Worm (Caenorhabditis elegans) whole organism, mixed stage, embryonic: ENCODE measurements around the gene H08J19.1.
A peak's percentile ranks its signal among the peaks of the same experiment; 100 is the strongest.

Source experiments
- M03D4.4 ChIP-seq: sonication (generic microtip); optimal IDR thresholded peaks from 2 replicates; lab custom pipeline; 2017; ENCODE audit warnings: mild to moderate bottlenecking, missing genetic modification characterization, missing compliant biosample characterization
- bed-3 ChIP-seq: fragments of 200-800 bp; sonication (Bioruptor generic); optimal IDR thresholded peaks from 3 replicates; lab custom pipeline; 2018; ENCODE audit warnings: mild to moderate bottlenecking, missing genetic modification characterization, moderate library complexity, missing compliant biosample characterization
- blmp-1 ChIP-seq: fragments of 150-350 bp; optimal IDR thresholded peaks from 2 replicates; lab custom pipeline; 2014; ENCODE audit warnings: missing biosample characterization, missing genetic modification characterization
- ceh-43 ChIP-seq: fragments of 200-800 bp; sonication (Bioruptor generic); optimal IDR thresholded peaks from 2 replicates; lab custom pipeline; 2018; ENCODE audit warnings: mild to moderate bottlenecking, missing genetic modification characterization, moderate library complexity, missing compliant biosample characterization
- ceh-83 ChIP-seq: fragments of 200-800 bp; sonication (Bioruptor generic); optimal IDR thresholded peaks from 2 replicates; lab custom pipeline; 2018; ENCODE audit warnings: mild to moderate bottlenecking, missing genetic modification characterization, missing compliant biosample characterization
- ces-1 ChIP-seq: fragments of 150-350 bp; optimal IDR thresholded peaks from 2 replicates; lab custom pipeline; 2014; ENCODE audit warnings: missing biosample characterization, missing genetic modification reagents, missing genetic modification characterization
- cnd-1 ChIP-seq: fragments of 200-800 bp; sonication (Bioruptor generic); optimal IDR thresholded peaks from 2 replicates; lab custom pipeline; 2018; ENCODE audit warnings: mild to moderate bottlenecking, missing genetic modification characterization, missing compliant biosample characterization
- elt-3 ChIP-seq: fragments of 150-350 bp; optimal IDR thresholded peaks from 2 replicates; lab custom pipeline; 2014; ENCODE audit warnings: missing biosample characterization, missing genetic modification characterization
- flh-1 ChIP-seq: fragments of 200-800 bp; sonication (Bioruptor generic); optimal IDR thresholded peaks from 2 replicates; lab custom pipeline; 2018; ENCODE audit warnings: mild to moderate bottlenecking, missing genetic modification characterization, moderate library complexity, missing compliant biosample characterization
- hlh-1 ChIP-seq: fragments of 150-350 bp; optimal IDR thresholded peaks from 2 replicates; lab custom pipeline; 2014; ENCODE audit warnings: missing biosample characterization, missing genetic modification reagents, missing genetic modification characterization
- lin-13 ChIP-seq: fragments of 150-350 bp; optimal IDR thresholded peaks from 2 replicates; lab custom pipeline; 2014; ENCODE audit warnings: missing biosample characterization, missing genetic modification characterization
- lin-32 ChIP-seq: fragments of 200-800 bp; sonication (Bioruptor generic); optimal IDR thresholded peaks from 2 replicates; lab custom pipeline; 2018; ENCODE audit warnings: mild to moderate bottlenecking, missing genetic modification characterization, missing compliant biosample characterization
- lsy-2 ChIP-seq: fragments of 150-350 bp; optimal IDR thresholded peaks from 2 replicates; lab custom pipeline; 2014; ENCODE audit warnings: missing biosample characterization, missing genetic modification characterization
- mab-5 ChIP-seq: fragments of 150-350 bp; optimal IDR thresholded peaks from 2 replicates; lab custom pipeline; 2014; ENCODE audit warnings: missing biosample characterization, missing genetic modification characterization
- mep-1 ChIP-seq: fragments of 150-350 bp; optimal IDR thresholded peaks from 2 replicates; lab custom pipeline; 2017; ENCODE audit warnings: missing biosample characterization, missing genetic modification reagents, missing genetic modification characterization, inconsistent platforms
- mls-2 ChIP-seq: sonication (generic microtip); optimal IDR thresholded peaks from 2 replicates; lab custom pipeline; 2016; ENCODE audit warnings: mild to moderate bottlenecking, missing genetic modification characterization, moderate library complexity, missing compliant biosample characterization
- nhr-12 ChIP-seq: fragments of 150-350 bp; optimal IDR thresholded peaks from 2 replicates; lab custom pipeline; 2014; ENCODE audit warnings: missing biosample characterization, missing genetic modification characterization
- nhr-2 ChIP-seq: fragments of 150-350 bp; optimal IDR thresholded peaks from 2 replicates; lab custom pipeline; 2014; ENCODE audit warnings: missing biosample characterization, missing genetic modification characterization
- nhr-237 ChIP-seq: fragments of 150-350 bp; optimal IDR thresholded peaks from 2 replicates; lab custom pipeline; 2014; ENCODE audit warnings: missing biosample characterization, missing genetic modification characterization
- nhr-76 ChIP-seq: sonication (generic microtip); optimal IDR thresholded peaks from 2 replicates; lab custom pipeline; 2017; ENCODE audit warnings: missing biosample characterization, missing genetic modification characterization
- pha-4 ChIP-seq: fragments of 150-350 bp; optimal IDR thresholded peaks from 2 replicates; lab custom pipeline; 2018; ENCODE audit warnings: missing biosample characterization, missing genetic modification reagents, missing genetic modification characterization
- sem-2 ChIP-seq: fragments of 200-800 bp; sonication (Bioruptor generic); optimal IDR thresholded peaks from 2 replicates; lab custom pipeline; 2018; ENCODE audit warnings: mild to moderate bottlenecking, missing genetic modification characterization, missing compliant biosample characterization
- tbx-8 ChIP-seq: fragments of 200-800 bp; sonication (Bioruptor generic); optimal IDR thresholded peaks from 2 replicates; lab custom pipeline; 2018; ENCODE audit warnings: mild to moderate bottlenecking, missing genetic modification characterization, moderate library complexity, missing compliant biosample characterization
- unc-120 ChIP-seq: sonication (generic microtip); optimal IDR thresholded peaks from 2 replicates; lab custom pipeline; 2017; ENCODE audit warnings: missing genetic modification characterization, missing compliant biosample characterization; ENCODE audit not compliant: poor library complexity, severe bottlenecking
- unc-39 ChIP-seq: fragments of 150-350 bp; optimal IDR thresholded peaks from 2 replicates; lab custom pipeline; 2014; ENCODE audit warnings: missing biosample characterization, missing genetic modification characterization
- unc-62 ChIP-seq: fragments of 150-350 bp; optimal IDR thresholded peaks from 2 replicates; lab custom pipeline; 2014; ENCODE audit warnings: missing biosample characterization, missing genetic modification reagents, missing genetic modification characterization

Gene H08J19.1

ce11 chrX:15608593-15608992 lies 34.1 kb upstream of the H08J19.1 start:
- TF ChIP-seq hlh-1 (no peak), unc-62 (GFP tag; lab: Kevin White, UChicago) (no peak), elt-3 (tag; lab: Kevin White, UChicago) (no peak), ceh-43 (no peak), lin-32 (no peak), lsy-2 (tag; lab: Kevin White, UChicago) (no peak), nhr-2 (tag; lab: Kevin White, UChicago) (no peak), cnd-1 (no peak), bed-3 (no peak), sem-2 (GFP tag; lab: Kevin White, UChicago) (no peak)

DNA sequence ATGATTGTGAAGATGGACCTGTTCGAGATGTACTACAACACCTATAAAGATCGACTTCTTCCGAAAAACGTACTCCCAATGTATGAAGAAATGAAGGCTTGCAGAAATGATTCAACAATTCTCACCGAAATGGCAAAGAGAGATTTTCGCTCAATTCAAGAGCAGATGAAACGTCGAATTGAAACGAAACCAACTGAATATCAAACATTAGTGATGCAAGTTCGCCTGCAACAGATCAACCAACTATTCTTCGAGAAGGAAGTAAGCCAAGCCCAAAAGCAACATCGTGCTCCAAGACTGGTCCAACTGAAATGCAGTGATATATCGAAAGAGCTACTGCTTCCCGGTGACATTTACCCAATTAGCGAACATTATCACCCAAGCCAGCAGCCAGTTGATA lies 33.0 kb upstream of the H08J19.1 start:
- TF ChIP-seq bed-3 (no peak), mep-1 (tag; lab: Kevin White, UChicago) (no peak)
- TF ChIP-seq, all 35 proteins: peak for 0

ce11 chrX:15610527-15611091 lies 32.1 kb upstream of the H08J19.1 start:
- no peak for TF ChIP-seq mep-1 (tag; lab: Kevin White, UChicago)
- TF ChIP-seq flh-1 (GFP tag; lab: Kevin White, UChicago): no peak
- no peak for TF ChIP-seq unc-39
- TF ChIP-seq pha-4 (tag; lab: Kevin White, UChicago): no peak
- no peak for TF ChIP-seq bed-3
- TF ChIP-seq blmp-1: no peak
- TF ChIP-seq nhr-76 (tag; lab: Kevin White, UChicago): no peak
- no peak for TF ChIP-seq nhr-237 (tag; lab: Kevin White, UChicago)

DNA sequence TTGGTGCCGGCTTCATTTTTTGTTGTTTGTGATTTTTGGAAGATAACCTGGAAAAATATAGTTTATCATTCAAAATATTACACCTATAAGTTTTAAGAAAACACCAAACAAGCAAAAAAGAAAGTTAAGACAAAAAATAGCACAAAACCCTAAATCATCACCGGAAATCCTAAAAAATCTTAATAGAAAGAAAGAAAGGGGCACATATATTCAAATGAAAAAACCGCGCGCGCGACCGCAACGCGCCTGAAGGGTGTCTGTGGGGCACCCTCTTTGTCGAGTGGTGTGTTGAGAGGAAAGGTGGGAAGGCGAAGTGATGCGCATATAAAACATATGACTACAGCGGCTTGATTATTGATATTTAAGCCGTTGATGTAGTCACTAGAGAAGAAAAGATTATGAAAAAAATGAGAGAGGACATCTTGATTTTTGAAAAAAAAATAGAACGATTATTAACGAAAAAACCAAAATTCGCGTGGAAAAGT lies 29.0 kb upstream of the H08J19.1 start, which contains the start of gene K09E9.3:
Gene K09E9.3, minus strand, starts transcription at position 51 of the 485 bp plus-strand sequence.
- no peak for TF ChIP-seq mab-5 (tag; lab: Kevin White, UChicago)
- no peak for TF ChIP-seq ceh-43
- TF ChIP-seq nhr-12: no peak
- TF ChIP-seq ces-1 (GFP tag; lab: Kevin White, UChicago): no peak
- TF ChIP-seq hlh-1: peak; percentile 67

ce11 chrX:15616443-15616842 lies 26.3 kb upstream of the H08J19.1 start, which contains the start of gene ergi-3:
Gene ergi-3 (minus strand): TSS chrX:15616753.
- TF ChIP-seq unc-62 (GFP tag; lab: Kevin White, UChicago): peak; percentile 87
- peak; percentile 3 for TF ChIP-seq lin-13
- peak; percentile 37 for TF ChIP-seq nhr-237 (tag; lab: Kevin White, UChicago)
- TF ChIP-seq hlh-1: peak; percentile 37
- peak; percentile 94 for TF ChIP-seq ces-1 (GFP tag; lab: Kevin White, UChicago)
- peak; percentile 27 for TF ChIP-seq blmp-1
- peak; percentile 58 for TF ChIP-seq pha-4 (tag; lab: Kevin White, UChicago)
- peak; percentile 32 for TF ChIP-seq lsy-2 (tag; lab: Kevin White, UChicago)
- TF ChIP-seq mep-1 (tag; lab: Kevin White, UChicago): peak; percentile 89
- no peak for TF ChIP-seq lin-32
- TF ChIP-seq mls-2 (tag; lab: Kevin White, UChicago): no peak
- TF ChIP-seq ceh-83 (GFP tag; lab: Kevin White, UChicago): no peak
- no peak for TF ChIP-seq M03D4.4
- TF ChIP-seq tbx-8: no peak

- peak; percentile 29 for TF ChIP-seq unc-120 (tag; lab: Kevin White, UChicago)
- TF ChIP-seq ces-1 (GFP tag; lab: Kevin White, UChicago): peak; percentile 60
- no peak for TF ChIP-seq nhr-2 (tag; lab: Kevin White, UChicago)
Observed at ce11 chrX:15617168-15617567, 25.6 kb upstream of the H08J19.1 start.

ce11 chrX:15619273-15619672 lies 23.5 kb upstream of the H08J19.1 start:
- no peak for TF ChIP-seq ces-1 (GFP tag; lab: Kevin White, UChicago)
